Fruit fly (Drosophila melanogaster) whole organism: ENCODE results near the gene Zw.

Experiments
- CG8478 ChIP-seq: fragments of >200 bp; optimal IDR thresholded peaks from 2 replicates; lab custom pipeline; 2018; ENCODE audit warnings: inconsistent platforms
- Dll ChIP-seq: fragments of >200 bp; optimal IDR thresholded peaks from 2 replicates; lab custom pipeline; 2017
- EcR ChIP-seq, 2 experiments: fragments of >200 bp; optimal IDR thresholded peaks; 2 replicates each; lab custom pipeline; 2017; ENCODE audit warnings: missing biosample characterization in 2 of 2, missing genetic modification characterization in 2 of 2, missing genetic modification reagents in 2 of 2
- pan ChIP-seq: fragments of >200 bp; optimal IDR thresholded peaks from 2 replicates; lab custom pipeline; 2017
- psq ChIP-seq: fragments of >200 bp; optimal IDR thresholded peaks from 2 replicates; lab custom pipeline; 2017
- usp ChIP-seq: fragments of >200 bp; optimal IDR thresholded peaks from 2 replicates; lab custom pipeline; 2017; ENCODE audit warnings: missing biosample characterization, missing genetic modification characterization, mixed read lengths

Zw gene

dm6 chrX:19704083-19704482 is 37.0 kb downstream of the Zw start, which contains the start of the genes CG14230 and CG14232:
TSS of gene CG14230 (plus strand) at chrX:19704176.
TSS of gene CG14232 (minus strand) at chrX:19704259.
- TF ChIP-seq pan, result no peak
- TF ChIP-seq psq (lab: Kevin White, UChicago), result no peak
- TF ChIP-seq EcR (GFP tag; optimal IDR thresholded peaks at IDR 0.05; lab: Kevin White, UChicago), result no peak
- no peak for TF ChIP-seq usp
- TF ChIP-seq Dll, result no peak

dm6 chrX:19711936-19712335 is 44.9 kb downstream of the Zw start:
- TF ChIP-seq usp, result no peak
- no peak for TF ChIP-seq Dll
- TF ChIP-seq CG8478 (lab: Kevin White, UChicago), result no peak
- no peak for TF ChIP-seq pan
- no peak for TF ChIP-seq EcR (GFP tag; optimal IDR thresholded peaks at IDR 0.05; lab: Kevin White, UChicago)
- no peak for TF ChIP-seq psq (lab: Kevin White, UChicago)

- TF ChIP-seq CG8478 (lab: Kevin White, UChicago), result no peak
- no peak for TF ChIP-seq Dll
- no peak for TF ChIP-seq pan
- no peak for TF ChIP-seq psq (lab: Kevin White, UChicago)
- TF ChIP-seq EcR (GFP tag; optimal IDR thresholded peaks at IDR 0.05; lab: Kevin White, UChicago), result no peak
- no peak for TF ChIP-seq usp
These were observed 46.0 kb downstream of the Zw start, which contains the start of gene meso18E for dm6 chrX:19712898-19713627. TSS of gene meso18E (minus strand) at chrX:19713045.

- TF ChIP-seq EcR (GFP tag; optimal IDR thresholded peaks at IDR 0.05; lab: Kevin White, UChicago), result no peak
These were observed 47.8 kb downstream of the Zw start for dm6 chrX:19714816-19715215.

- no peak for TF ChIP-seq pan
- no peak for TF ChIP-seq Dll
- no peak for TF ChIP-seq EcR (GFP tag; optimal IDR thresholded peaks at IDR 0.05; lab: Kevin White, UChicago)
- TF ChIP-seq psq (lab: Kevin White, UChicago), result no peak
These were observed 49.4 kb downstream of the Zw start for dm6 chrX:19716325-19716917.

- TF ChIP-seq CG8478 (lab: Kevin White, UChicago) (no peak), Dll (no peak), pan (no peak), psq (lab: Kevin White, UChicago) (no peak), usp (no peak), EcR (GFP tag; optimal IDR thresholded peaks at IDR 0.05; lab: Kevin White, UChicago) (no peak)
These were observed 50.0 kb downstream of the Zw start for dm6 chrX:19717041-19717440.

- TF ChIP-seq psq (lab: Kevin White, UChicago), result no peak
- no peak for TF ChIP-seq CG8478 (lab: Kevin White, UChicago)
- TF ChIP-seq EcR (GFP tag; optimal IDR thresholded peaks at IDR 0.05; lab: Kevin White, UChicago), result no peak
- TF ChIP-seq pan, result no peak
- TF ChIP-seq Dll, result no peak
- no peak for TF ChIP-seq usp
These were observed 51.2 kb downstream of the Zw start, which contains the start of gene CG12531 for dm6 chrX:19717988-19718973. TSS of gene CG12531 (plus strand) at chrX:19718923.
